Worm (Caenorhabditis elegans): ENCODE results near the gene mpst-2.

mpst-2 gene

ce11 chrV:14868181-14868580 lies 25.1 kb downstream of the mpst-2 start, which contains the start of gene gcy-14:
Gene gcy-14, minus strand, starts transcription at chrV:14868281.
- TF ChIP-seq attf-3 (GFP tag; conservative IDR thresholded peaks at IDR 0.05) (no peak), K12H6.12 (tag; optimal IDR thresholded peaks at IDR 0.05) (no peak), aptf-3 (GFP tag; IDR thresholded peaks at IDR 0.05) (no peak), atf-7 (tag; optimal IDR thresholded peaks at IDR 0.05) (no peak), B0035.1 (tag; optimal IDR thresholded peaks at IDR 0.05) (no peak), hsf-1 (GFP tag; IDR thresholded peaks at IDR 0.05) (no peak)

- no peak for TF ChIP-seq rcor-1 (GFP tag; IDR thresholded peaks at IDR 0.05)
- TF ChIP-seq pha-4 (tag; optimal IDR thresholded peaks at IDR 0.05), result no peak
- no peak for TF ChIP-seq hlh-26 (GFP tag; conservative IDR thresholded peaks at IDR 0.05)
- TF ChIP-seq tbp1 (GFP tag; optimal IDR thresholded peaks at IDR 0.05), result no peak
- TF ChIP-seq ZK185.1 (tag; optimal IDR thresholded peaks at IDR 0.05; ENCODE audit: poor library complexity, severe bottlenecking), result no peak
- TF ChIP-seq unc-62 (GFP tag; optimal IDR thresholded peaks at IDR 0.05), result no peak
- TF ChIP-seq snpc-1.1 (tag; optimal IDR thresholded peaks at IDR 0.05; ENCODE audit: insufficient read depth), result no peak
- no peak for TF ChIP-seq nhr-90 (tag; optimal IDR thresholded peaks at IDR 0.05)
These were observed 33.9 kb downstream of the mpst-2 start for ce11 chrV:14859380-14859779.

- no peak for TF ChIP-seq egl-44 (GFP tag; IDR thresholded peaks at IDR 0.05)
- TF ChIP-seq snpc-1.1 (tag; optimal IDR thresholded peaks at IDR 0.05; ENCODE audit: insufficient read depth), result no peak
- no peak for TF ChIP-seq mxl-1 (tag; optimal IDR thresholded peaks at IDR 0.05)
- TF ChIP-seq madf-10 (tag; optimal IDR thresholded peaks at IDR 0.05), result no peak
- no peak for TF ChIP-seq B0336.3 (GFP tag; IDR thresholded peaks at IDR 0.05)
- no peak for TF ChIP-seq madf-8 (GFP tag; conservative IDR thresholded peaks at IDR 0.05)
- no peak for TF ChIP-seq akir-1 (GFP tag; optimal IDR thresholded peaks at IDR 0.05)
- TF ChIP-seq ztf-18 (tag; optimal IDR thresholded peaks at IDR 0.05), result no peak
- TF ChIP-seq F55B11.4 (tag; optimal IDR thresholded peaks at IDR 0.05; ENCODE audit: borderline replicate concordance, insufficient read depth), result no peak
- TF ChIP-seq nfya-1 (tag; optimal IDR thresholded peaks at IDR 0.05; ENCODE audit: borderline replicate concordance, insufficient read depth), result no peak
- no peak for TF ChIP-seq him-1 (tag; optimal IDR thresholded peaks at IDR 0.05)
- no peak for TF ChIP-seq F49E8.2 (tag; optimal IDR thresholded peaks at IDR 0.05; ENCODE audit: insufficient read depth)
These were observed 34.8 kb downstream of the mpst-2 start, which contains the start of gene npr-13 for ce11 chrV:14858503-14858902. Gene npr-13, minus strand, starts transcription at chrV:14858603.

ce11 chrV:14855626-14856025 lies 37.6 kb downstream of the mpst-2 start:
- TF ChIP-seq attf-3 (GFP tag; conservative IDR thresholded peaks at IDR 0.05) (no peak), ama-1 (optimal IDR thresholded peaks at IDR 0.05) (no peak), ama-1 (GFP tag; optimal IDR thresholded peaks at IDR 0.05) (no peak), ztf-26 (tag; optimal IDR thresholded peaks at IDR 0.05) (no peak), athp-1 (tag; optimal IDR thresholded peaks at IDR 0.05) (peak; percentile 9), rec-8 (tag; optimal IDR thresholded peaks at IDR 0.05) (peak in 1 of 2 experiments; percentile 67), F52B5.7 (tag; optimal IDR thresholded peaks at IDR 0.05) (peak; percentile 47), ZK185.1 (tag; optimal IDR thresholded peaks at IDR 0.05; ENCODE audit: poor library complexity, severe bottlenecking) (peak; percentile 49), mes-4 (tag; optimal IDR thresholded peaks at IDR 0.05) (peak; percentile 23), hlh-12 (tag; optimal IDR thresholded peaks at IDR 0.05) (no peak), snpc-4 (GFP tag; optimal IDR thresholded peaks at IDR 0.05) (no peak), snpc-4 (tag; optimal IDR thresholded peaks at IDR 0.05) (peak; percentile 76 to 89 (median 82)), zfh-2 (GFP tag; conservative IDR thresholded peaks at IDR 0.05) (no peak), rpc-1 (optimal IDR thresholded peaks at IDR 0.05) (peak; percentile 72), rpc-1 (tag; optimal IDR thresholded peaks at IDR 0.05) (peak; percentile 75), ceh-40 (GFP tag; IDR thresholded peaks at IDR 0.05) (no peak), zim-3 (tag; optimal IDR thresholded peaks at IDR 0.05) (peak; percentile 1), let-526 (GFP tag; IDR thresholded peaks at IDR 0.05) (no peak), die-1 (tag; optimal IDR thresholded peaks at IDR 0.05) (peak; percentile 73), rcor-1 (GFP tag; IDR thresholded peaks at IDR 0.05) (no peak; the same call in 1 of the 2 replicates), F55B11.4 (tag; optimal IDR thresholded peaks at IDR 0.05; ENCODE audit: borderline replicate concordance, insufficient read depth) (no peak), tbp1 (GFP tag; optimal IDR thresholded peaks at IDR 0.05) (peak; percentile 92), him-1 (tag; optimal IDR thresholded peaks at IDR 0.05) (peak; percentile 69), mel-28 (tag; optimal IDR thresholded peaks at IDR 0.05; ENCODE audit: borderline replicate concordance) (no peak), nhr-179 (tag; optimal IDR thresholded peaks at IDR 0.05) (no peak), repo-1 (tag; optimal IDR thresholded peaks at IDR 0.05) (no peak)

Measured in whole organism, young adult.